In genomic region chr2L:5569503-5569902, dm6 we compare ENCODE assay signal across 1 fruit fly cellular context.
TF ChIP-seq lines count a peak whose summit lies in the region.

No protein-coding gene starts in this region.

TF ChIP-seq in whole organism, embryonic, 481 proteins besides CTCF, POLR2A, EP300 and RAD21 (continued from another document):
- TF ChIP-seq fd96Cb (tag; optimal IDR thresholded peaks at IDR 0.05; lab: Kevin White, UChicago) (peak; percentile 4), gsb-n (tag; optimal IDR thresholded peaks at IDR 0.05; lab: Kevin White, UChicago) (no peak), Trl (optimal IDR thresholded peaks at IDR 0.05; lab: Kevin White, UChicago) (no peak), Trl (GFP tag; optimal IDR thresholded peaks at IDR 0.05; lab: Kevin White, UChicago) (peak; percentile 30), Oli (tag; optimal IDR thresholded peaks at IDR 0.05; lab: Kevin White, UChicago) (peak; percentile 27), CG13424 (tag; optimal IDR thresholded peaks at IDR 0.05; lab: Kevin White, UChicago) (peak; percentile 42), Sox102F (GFP tag; optimal IDR thresholded peaks at IDR 0.05; lab: Kevin White, UChicago) (peak; percentile 45), hkb (optimal IDR thresholded peaks at IDR 0.05; lab: Kevin White, UChicago) (no peak), hkb (GFP tag; IDR thresholded peaks at IDR 0.05; lab: Robert Waterston, UW) (peak; percentile 47; the same call in 1 of the 2 replicates), lmd (GFP tag; IDR thresholded peaks at IDR 0.05; lab: Robert Waterston, UW) (peak; percentile 46; the same call in 1 of the 2 replicates), Fer3 (tag; optimal IDR thresholded peaks at IDR 0.05; lab: Kevin White, UChicago) (peak; percentile 23), CG1647 (GFP tag; optimal IDR thresholded peaks at IDR 0.05; lab: Kevin White, UChicago) (no peak), CG11560 (tag; IDR thresholded peaks at IDR 0.05; lab: Robert Waterston, UW) (0 out of 3 replicates have a peak, but pooled peaks have one; percentile 34), abd-A (tag; optimal IDR thresholded peaks at IDR 0.05; lab: Kevin White, UChicago) (peak; percentile 34), CG9932 (GFP tag; IDR thresholded peaks at IDR 0.05; lab: Robert Waterston, UW) (peak; percentile 58), Meics (GFP tag; optimal IDR thresholded peaks at IDR 0.05; lab: Kevin White, UChicago) (peak; percentile 58), CG12071 (GFP tag; optimal IDR thresholded peaks at IDR 0.05; lab: Kevin White, UChicago) (no peak), fd102C (GFP tag; optimal IDR thresholded peaks at IDR 0.05; lab: Kevin White, UChicago) (no peak), CG18599 (GFP tag; optimal IDR thresholded peaks at IDR 0.05; lab: Kevin White, UChicago) (peak; percentile 70), Adf1 (GFP tag; IDR thresholded peaks at IDR 0.05; lab: Robert Waterston, UW) (no peak), aop (GFP tag; IDR thresholded peaks at IDR 0.05; lab: Robert Waterston, UW) (no peak), bowl (GFP tag; IDR thresholded peaks at IDR 0.05; lab: Robert Waterston, UW) (no peak), Gug (GFP tag; IDR thresholded peaks at IDR 0.05; lab: Robert Waterston, UW) (0 out of 4 replicates have a peak, but pooled peaks have one; percentile 17), dmrt99B (tag; optimal IDR thresholded peaks at IDR 0.05; lab: Kevin White, UChicago) (peak; percentile 49), CG13624 (GFP tag; optimal IDR thresholded peaks at IDR 0.05; lab: Kevin White, UChicago) (no peak), CG11456 (GFP tag; IDR thresholded peaks at IDR 0.05; lab: Robert Waterston, UW) (0 out of 3 replicates have a peak, but pooled peaks have one; percentile 43), fd3F (GFP tag; optimal IDR thresholded peaks at IDR 0.05; lab: Kevin White, UChicago) (no peak), onecut (GFP tag; IDR thresholded peaks at IDR 0.05; lab: Robert Waterston, UW) (no peak), CG6689 (GFP tag; IDR thresholded peaks at IDR 0.05; lab: Robert Waterston, UW) (peak; percentile 45), cas (GFP tag; IDR thresholded peaks at IDR 0.05; lab: Robert Waterston, UW) (no peak), CoRest (tag; optimal IDR thresholded peaks at IDR 0.05; lab: Kevin White, UChicago) (peak; percentile 27), Dek (tag; optimal IDR thresholded peaks at IDR 0.05; lab: Kevin White, UChicago) (peak; percentile 22), p53 (GFP tag; optimal IDR thresholded peaks at IDR 0.05; lab: Kevin White, UChicago) (no peak), CG4404 (GFP tag; IDR thresholded peaks at IDR 0.05; lab: Robert Waterston, UW) (no peak), CG30020 (tag; optimal IDR thresholded peaks at IDR 0.05; lab: Kevin White, UChicago) (no peak), ci (GFP tag; IDR thresholded peaks at IDR 0.05; lab: Robert Waterston, UW) (0 out of 3 replicates have a peak, but pooled peaks have one; percentile 26), CG5180 (GFP tag; optimal IDR thresholded peaks at IDR 0.05; lab: Kevin White, UChicago) (no peak), CG7839 (tag; optimal IDR thresholded peaks at IDR 0.05; lab: Kevin White, UChicago) (peak; percentile 58), CG12659 (GFP tag; optimal IDR thresholded peaks at IDR 0.05; lab: Kevin White, UChicago) (no peak), Rfx (GFP tag; IDR thresholded peaks at IDR 0.05; lab: Robert Waterston, UW) (peak; percentile 70), BtbVII (GFP tag; optimal IDR thresholded peaks at IDR 0.05; lab: Kevin White, UChicago) (peak; percentile 17), CG2120 (GFP tag; optimal IDR thresholded peaks at IDR 0.05; lab: Kevin White, UChicago) (peak; percentile 67), E2f1 (GFP tag; IDR thresholded peaks at IDR 0.05; lab: Robert Waterston, UW) (no peak), Ptx1 (GFP tag; IDR thresholded peaks at IDR 0.05; lab: Robert Waterston, UW) (peak; percentile 54; the same call in 1 of the 2 replicates), CG18476 (GFP tag; optimal IDR thresholded peaks at IDR 0.05; lab: Kevin White, UChicago) (no peak), ind (GFP tag; optimal IDR thresholded peaks at IDR 0.05; lab: Kevin White, UChicago) (peak; percentile 27), caup (GFP tag; optimal IDR thresholded peaks at IDR 0.05; lab: Kevin White, UChicago; ENCODE audit: severe bottlenecking) (peak; percentile 20), ase (GFP tag; IDR thresholded peaks at IDR 0.05; lab: Robert Waterston, UW) (peak; percentile 39; the same call in 1 of the 3 replicates), row (GFP tag; IDR thresholded peaks at IDR 0.05; lab: Robert Waterston, UW) (peak; percentile 69), CG11504 (tag; optimal IDR thresholded peaks at IDR 0.05; lab: Kevin White, UChicago) (peak; percentile 52), CG9817 (tag; optimal IDR thresholded peaks at IDR 0.05; lab: Kevin White, UChicago) (peak; percentile 26), Xbp1 (GFP tag; optimal IDR thresholded peaks at IDR 0.05; lab: Kevin White, UChicago) (peak; percentile 9)
